Fruit fly (Drosophila melanogaster) whole organism, embryonic: ENCODE data around the gene CG5828.
A peak's percentile ranks its signal among the peaks of the same experiment; 100 is the strongest.

Experiments used
- ATbp ChIP-seq: fragments of 200-800 bp; sonication (Bioruptor generic); optimal IDR thresholded peaks from 2 replicates; lab custom pipeline; 2017; ENCODE audit warnings: missing biosample characterization, mild to moderate bottlenecking, missing genetic modification characterization, missing genetic modification reagents
- Asciz ChIP-seq: fragments of 200-800 bp; sonication (Bioruptor generic); optimal IDR thresholded peaks from 2 replicates; lab custom pipeline; 2017; ENCODE audit warnings: missing biosample characterization, mild to moderate bottlenecking, missing genetic modification characterization, missing genetic modification reagents
- Atf3 ChIP-seq: fragments of 200-800 bp; sonication (Bioruptor generic); optimal IDR thresholded peaks from 3 replicates; lab custom pipeline; 2016; ENCODE audit warnings: missing biosample characterization, missing genetic modification characterization
- BtbVII ChIP-seq: fragments of 200-800 bp; sonication (Bioruptor generic); optimal IDR thresholded peaks from 3 replicates; lab custom pipeline; 2017; ENCODE audit warnings: missing biosample characterization, mild to moderate bottlenecking, missing genetic modification characterization
- C15 ChIP-seq: fragments of 200-800 bp; sonication (Bioruptor generic); IDR thresholded peaks from 3 replicates; pipeline ENCODE4 v1.3.6; 2022; ENCODE audit warnings: missing biosample characterization, missing genetic modification characterization
- CG1024 ChIP-seq: fragments of 200-800 bp; sonication (Bioruptor generic); IDR thresholded peaks from 2 replicates; pipeline ENCODE4 v1.3.6; 2022; ENCODE audit warnings: missing biosample characterization, missing genetic modification characterization
- CG10366 ChIP-seq: fragments of 200-800 bp; sonication (Bioruptor generic); IDR thresholded peaks from 2 replicates; pipeline ENCODE4 v1.3.6; 2022; ENCODE audit warnings: missing biosample characterization, missing genetic modification characterization
- CG11247 ChIP-seq: fragments of 200-800 bp; sonication (Bioruptor generic); IDR thresholded peaks from 2 replicates; pipeline ENCODE4 v1.3.6; 2022; ENCODE audit warnings: missing biosample characterization, missing genetic modification characterization
- CG12744 ChIP-seq: fragments of 200-800 bp; sonication (Bioruptor generic); optimal IDR thresholded peaks from 2 replicates; lab custom pipeline; 2016; ENCODE audit warnings: missing biosample characterization, missing genetic modification characterization
- CG13123 ChIP-seq: fragments of 200-800 bp; sonication (Bioruptor generic); optimal IDR thresholded peaks from 2 replicates; lab custom pipeline; 2016; ENCODE audit warnings: missing biosample characterization, missing genetic modification characterization
- CG15514 ChIP-seq: fragments of 200-800 bp; sonication (Bioruptor generic); optimal IDR thresholded peaks from 3 replicates; lab custom pipeline; 2017; ENCODE audit warnings: missing biosample characterization, missing genetic modification characterization, mild to moderate bottlenecking, moderate library complexity, missing genetic modification reagents
- CG15601 ChIP-seq: fragments of 200-800 bp; sonication (Bioruptor generic); optimal IDR thresholded peaks from 3 replicates; lab custom pipeline; 2019; ENCODE audit warnings: missing biosample characterization, mild to moderate bottlenecking, missing genetic modification characterization, moderate library complexity
- CG1647 ChIP-seq: fragments of 200-800 bp; sonication (Bioruptor generic); optimal IDR thresholded peaks from 3 replicates; lab custom pipeline; 2016; ENCODE audit warnings: missing biosample characterization, missing genetic modification characterization
- CG17328 ChIP-seq: fragments of 200-800 bp; sonication (Bioruptor generic); IDR thresholded peaks from 2 replicates; pipeline ENCODE4 v1.3.6; 2022; ENCODE audit warnings: missing biosample characterization, missing genetic modification characterization
- CG17802 ChIP-seq: fragments of 200-800 bp; sonication (Bioruptor generic); optimal IDR thresholded peaks from 2 replicates; lab custom pipeline; 2018; ENCODE audit warnings: missing biosample characterization, mild to moderate bottlenecking, missing genetic modification characterization, moderate library complexity
- CG1792 ChIP-seq: fragments of 200-800 bp; sonication (Bioruptor generic); optimal IDR thresholded peaks from 2 replicates; lab custom pipeline; 2016; ENCODE audit warnings: missing biosample characterization, missing genetic modification characterization
- CG18599 ChIP-seq: fragments of 200-800 bp; sonication (Bioruptor generic); optimal IDR thresholded peaks from 3 replicates; lab custom pipeline; 2017; ENCODE audit warnings: missing biosample characterization, missing genetic modification characterization, mild to moderate bottlenecking, moderate library complexity, missing genetic modification reagents
- CG18764 ChIP-seq: fragments of 200-800 bp; sonication (Bioruptor generic); optimal IDR thresholded peaks from 3 replicates; lab custom pipeline; 2016; ENCODE audit warnings: missing biosample characterization, missing genetic modification characterization
- CG31388 ChIP-seq: fragments of 200-800 bp; sonication (Bioruptor generic); optimal IDR thresholded peaks from 2 replicates; lab custom pipeline; 2016; ENCODE audit warnings: missing biosample characterization, missing genetic modification characterization
- CG4360 ChIP-seq: fragments of 200-800 bp; sonication (Bioruptor generic); IDR thresholded peaks from 2 replicates; pipeline ENCODE4 v1.3.6; 2022; ENCODE audit warnings: missing biosample characterization, missing genetic modification characterization
- CG4730 ChIP-seq: fragments of 200-800 bp; sonication (Bioruptor generic); IDR thresholded peaks from 2 replicates; pipeline ENCODE4 v1.3.6; 2022; ENCODE audit warnings: missing biosample characterization, missing genetic modification characterization
- CG6272 ChIP-seq: fragments of 200-800 bp; sonication (Bioruptor generic); IDR thresholded peaks from 2 replicates; pipeline ENCODE4 v1.3.6; 2022; ENCODE audit warnings: missing biosample characterization, missing genetic modification characterization
- CG7271 ChIP-seq: fragments of 200-800 bp; sonication (Bioruptor generic); optimal IDR thresholded peaks from 2 replicates; lab custom pipeline; 2018; ENCODE audit warnings: missing biosample characterization, mild to moderate bottlenecking, missing genetic modification characterization, moderate library complexity
- CG8089 ChIP-seq: fragments of 200-800 bp; sonication (Bioruptor generic); optimal IDR thresholded peaks from 3 replicates; lab custom pipeline; 2016; ENCODE audit warnings: missing biosample characterization, missing genetic modification characterization
- CG9797 ChIP-seq: fragments of 200-800 bp; sonication (Bioruptor generic); optimal IDR thresholded peaks from 3 replicates; lab custom pipeline; 2018; ENCODE audit warnings: missing biosample characterization, mild to moderate bottlenecking, missing genetic modification characterization
- D19B ChIP-seq: fragments of 200-800 bp; sonication (Bioruptor generic); optimal IDR thresholded peaks from 2 replicates; lab custom pipeline; 2017; ENCODE audit warnings: missing biosample characterization, mild to moderate bottlenecking, missing genetic modification characterization
- Dbx ChIP-seq: fragments of 200-800 bp; sonication (Bioruptor generic); IDR thresholded peaks from 3 replicates; pipeline ENCODE4 v1.3.6; 2022; ENCODE audit warnings: missing biosample characterization, missing genetic modification characterization
- Doc3 ChIP-seq: fragments of 200-800 bp; sonication (Bioruptor generic); IDR thresholded peaks from 3 replicates; pipeline ENCODE4 v1.3.6; 2022; ENCODE audit warnings: missing biosample characterization, missing genetic modification characterization; ENCODE audit not compliant: partially characterized antibody
- Dp ChIP-seq: fragments of 200-800 bp; sonication (Bioruptor generic); optimal IDR thresholded peaks from 2 replicates; lab custom pipeline; 2018; ENCODE audit warnings: missing biosample characterization, mild to moderate bottlenecking, missing genetic modification characterization, moderate library complexity
- Drgx ChIP-seq: fragments of 200-800 bp; sonication (Bioruptor generic); IDR thresholded peaks from 2 replicates; pipeline ENCODE4 v1.3.6; 2022; ENCODE audit warnings: missing biosample characterization, missing genetic modification characterization
- HLHmδ ChIP-seq: fragments of 200-800 bp; sonication (Bioruptor generic); optimal IDR thresholded peaks from 2 replicates; lab custom pipeline; 2018; ENCODE audit warnings: missing biosample characterization, mild to moderate bottlenecking, missing genetic modification characterization, moderate library complexity
- NC2β ChIP-seq: fragments of 200-800 bp; sonication (Bioruptor generic); optimal IDR thresholded peaks from 2 replicates; lab custom pipeline; 2016; ENCODE audit warnings: missing biosample characterization, missing genetic modification characterization
- Taf1 ChIP-seq: fragments of 200-800 bp; sonication (Bioruptor generic); IDR thresholded peaks from 2 replicates; pipeline ENCODE4 v1.3.6; 2022; ENCODE audit warnings: missing biosample characterization, missing genetic modification characterization
- YL-1 ChIP-seq: fragments of 200-800 bp; sonication (Bioruptor generic); optimal IDR thresholded peaks from 3 replicates; lab custom pipeline; 2017; ENCODE audit warnings: missing biosample characterization, mild to moderate bottlenecking, missing genetic modification characterization
- ac ChIP-seq: fragments of 200-800 bp; sonication (Bioruptor generic); optimal IDR thresholded peaks from 3 replicates; lab custom pipeline; 2017; ENCODE audit warnings: missing biosample characterization, mild to moderate bottlenecking, missing genetic modification characterization
- ase ChIP-seq: fragments of 200-800 bp; sonication (Bioruptor generic); IDR thresholded peaks from 3 replicates; pipeline ENCODE4 v1.3.6; 2022; ENCODE audit warnings: missing biosample characterization, missing genetic modification characterization
- bbx ChIP-seq: fragments of 200-800 bp; sonication (Bioruptor generic); IDR thresholded peaks from 2 replicates; pipeline ENCODE4 v1.3.6; 2022; ENCODE audit warnings: missing biosample characterization, missing genetic modification characterization; ENCODE audit not compliant: partially characterized antibody
- cg ChIP-seq: fragments of 200-800 bp; sonication (Bioruptor generic); optimal IDR thresholded peaks from 3 replicates; lab custom pipeline; 2019; ENCODE audit warnings: missing biosample characterization, mild to moderate bottlenecking, missing genetic modification characterization, moderate library complexity
- chif ChIP-seq, 2 experiments: fragments of 200-800 bp; sonication (Bioruptor generic); optimal IDR thresholded peaks; 3 replicates each; lab custom pipeline; 2016; ENCODE audit warnings: missing biosample characterization in 2 of 2, missing genetic modification characterization in 2 of 2
- cwo ChIP-seq: fragments of 200-800 bp; sonication (Bioruptor generic); optimal IDR thresholded peaks from 3 replicates; lab custom pipeline; 2017; ENCODE audit warnings: missing biosample characterization, missing genetic modification characterization, mild to moderate bottlenecking, moderate library complexity, missing genetic modification reagents
- esg ChIP-seq: fragments of 200-800 bp; sonication (Bioruptor generic); conservative IDR thresholded peaks from 2 replicates; pipeline ENCODE4 v1.3.6; 2022; ENCODE audit warnings: missing biosample characterization, missing genetic modification characterization
- ftz-f1 ChIP-seq: fragments of 200-800 bp; sonication (Bioruptor generic); optimal IDR thresholded peaks from 2 replicates; lab custom pipeline; 2016; ENCODE audit warnings: missing biosample characterization, missing genetic modification characterization
- lola ChIP-seq, 3 experiments: fragments of >200 bp in 2 of 3; fragments of 200-800 bp in 1 of 3; sonication (Bioruptor generic) in 1 of 3; optimal IDR thresholded peaks; 2 replicates each; lab custom pipeline; 2017 to 2019; ENCODE audit warnings: missing biosample characterization in 3 of 3, missing genetic modification characterization in 3 of 3, mild to moderate bottlenecking in 1 of 3, moderate library complexity in 1 of 3
- nerfin-2 ChIP-seq: fragments of 200-800 bp; sonication (Bioruptor generic); IDR thresholded peaks from 2 replicates; pipeline ENCODE4 v1.3.6; 2022; ENCODE audit warnings: missing biosample characterization, missing genetic modification characterization; ENCODE audit not compliant: partially characterized antibody
- scrt ChIP-seq: fragments of 200-800 bp; sonication (Bioruptor generic); optimal IDR thresholded peaks from 2 replicates; lab custom pipeline; 2018; ENCODE audit warnings: missing biosample characterization, mild to moderate bottlenecking, missing genetic modification characterization, moderate library complexity
- sens-2 ChIP-seq: fragments of 200-800 bp; sonication (Bioruptor generic); IDR thresholded peaks from 2 replicates; pipeline ENCODE4 v1.3.6; 2022; ENCODE audit warnings: missing biosample characterization, missing genetic modification characterization
- shn ChIP-seq: fragments of 200-800 bp; sonication (Bioruptor generic); optimal IDR thresholded peaks from 3 replicates; lab custom pipeline; 2016; ENCODE audit warnings: missing biosample characterization, missing genetic modification characterization
- ssp ChIP-seq: fragments of 200-800 bp; sonication (Bioruptor generic); IDR thresholded peaks from 2 replicates; pipeline ENCODE4 v1.3.6; 2022; ENCODE audit warnings: missing biosample characterization, missing genetic modification characterization
- trem ChIP-seq: fragments of 200-800 bp; optimal IDR thresholded peaks from 3 replicates; lab custom pipeline; 2019; ENCODE audit warnings: missing biosample characterization, mild to moderate bottlenecking, missing genetic modification characterization, moderate library complexity
- tx ChIP-seq: fragments of 200-800 bp; sonication (Bioruptor generic); optimal IDR thresholded peaks from 2 replicates; lab custom pipeline; 2016; ENCODE audit warnings: missing biosample characterization, missing genetic modification characterization

CG5828 gene

dm6 chr2L:5092992-5093695 is 632 bp upstream of the CG5828 start, which contains the start of gene Pgant5 (continued):
- TF ChIP-seq CG12744 (GFP tag; lab: Kevin White, UChicago): no peak
- no peak for TF ChIP-seq C15 (GFP tag; lab: Robert Waterston, UW)
- no peak for TF ChIP-seq HLHmδ
- TF ChIP-seq NC2β: no peak
- TF ChIP-seq cg (GFP tag; lab: Kevin White, UChicago): peak; percentile 100
- TF ChIP-seq CG15514 (GFP tag; lab: Kevin White, UChicago): peak; percentile 26
- no peak for TF ChIP-seq CG1024 (GFP tag; lab: Robert Waterston, UW)
- TF ChIP-seq CG6272: no peak
- no peak for TF ChIP-seq CG17328 (GFP tag; lab: Robert Waterston, UW)
- TF ChIP-seq CG10366 (GFP tag; lab: Robert Waterston, UW): no peak
- no peak for TF ChIP-seq CG8089 (GFP tag; lab: Kevin White, UChicago)
- TF ChIP-seq lola (GFP tag; optimal IDR thresholded peaks at IDR 0.05; lab: Kevin White, UChicago): peak in 1 of 3 experiments; percentile 21
- TF ChIP-seq YL-1 (GFP tag; lab: Kevin White, UChicago): peak; percentile 48
- peak; percentile 41 for TF ChIP-seq CG18599 (GFP tag; lab: Kevin White, UChicago)
- no peak for TF ChIP-seq CG9797 (GFP tag; lab: Kevin White, UChicago)
- TF ChIP-seq CG31388 (GFP tag; lab: Kevin White, UChicago): no peak
- no peak for TF ChIP-seq Atf3
- TF ChIP-seq CG13123 (GFP tag; lab: Kevin White, UChicago): no peak
- TF ChIP-seq D19B (GFP tag; lab: Kevin White, UChicago): no peak
- no peak for TF ChIP-seq nerfin-2 (GFP tag; lab: Robert Waterston, UW)
- no peak for TF ChIP-seq ase (GFP tag; lab: Robert Waterston, UW)
- peak; percentile 45 for TF ChIP-seq CG4360
- no peak; the same call in 2 of the 3 replicates for TF ChIP-seq Doc3 (GFP tag; lab: Robert Waterston, UW)
- TF ChIP-seq sens-2: no peak
- TF ChIP-seq CG7271 (tag; lab: Kevin White, UChicago): no peak
- no peak for TF ChIP-seq ftz-f1 (GFP tag; lab: Kevin White, UChicago)
- peak; percentile 28; the same call in 1 of the 2 replicates for TF ChIP-seq Drgx (GFP tag; lab: Robert Waterston, UW)
- peak; percentile 31; the same call in 1 of the 3 replicates for TF ChIP-seq Dbx (GFP tag; lab: Robert Waterston, UW)
- no peak for TF ChIP-seq esg (GFP tag; lab: Robert Waterston, UW)
- TF ChIP-seq CG18764 (GFP tag; lab: Kevin White, UChicago): no peak
- TF ChIP-seq scrt (GFP tag; lab: Kevin White, UChicago): peak; percentile 49
- no peak for TF ChIP-seq Dp (GFP tag; lab: Kevin White, UChicago)
- TF ChIP-seq CG11247 (GFP tag; lab: Robert Waterston, UW): no peak
- TF ChIP-seq shn (GFP tag; lab: Kevin White, UChicago): no peak
- TF ChIP-seq BtbVII (GFP tag; lab: Kevin White, UChicago): no peak
- TF ChIP-seq Asciz (GFP tag; lab: Kevin White, UChicago): no peak
- peak; percentile 3 for TF ChIP-seq tx (GFP tag; lab: Kevin White, UChicago)
- TF ChIP-seq cwo (GFP tag; lab: Kevin White, UChicago): peak; percentile 45
- no peak for TF ChIP-seq ATbp (GFP tag; lab: Kevin White, UChicago)
- TF ChIP-seq trem (tag; lab: Kevin White, UChicago): peak; percentile 32
- no peak for TF ChIP-seq ac
- no peak for TF ChIP-seq CG4730 (GFP tag; lab: Robert Waterston, UW)
- no peak for TF ChIP-seq CG1792 (GFP tag; lab: Kevin White, UChicago)
- TF ChIP-seq Taf1 (GFP tag; lab: Robert Waterston, UW): no peak
- no peak for TF ChIP-seq CG15601 (tag; lab: Kevin White, UChicago)
- TF ChIP-seq ssp (GFP tag; lab: Robert Waterston, UW): no peak
- TF ChIP-seq CG1647: peak; percentile 20
- peak; percentile 46; the same call in 1 of the 2 replicates for TF ChIP-seq bbx
- TF ChIP-seq CG17802: no peak
- TF ChIP-seq chif (GFP tag; optimal IDR thresholded peaks at IDR 0.05; lab: Kevin White, UChicago): no peak
